Worm (Caenorhabditis elegans): ENCODE results near the gene lron-14.
"Not testable (repeated sequence)": the region's sequence is repeated elsewhere in the genome, so short reads cannot be mapped to it uniquely, and the experiment has no call there.

The lron-14 gene

DNA sequence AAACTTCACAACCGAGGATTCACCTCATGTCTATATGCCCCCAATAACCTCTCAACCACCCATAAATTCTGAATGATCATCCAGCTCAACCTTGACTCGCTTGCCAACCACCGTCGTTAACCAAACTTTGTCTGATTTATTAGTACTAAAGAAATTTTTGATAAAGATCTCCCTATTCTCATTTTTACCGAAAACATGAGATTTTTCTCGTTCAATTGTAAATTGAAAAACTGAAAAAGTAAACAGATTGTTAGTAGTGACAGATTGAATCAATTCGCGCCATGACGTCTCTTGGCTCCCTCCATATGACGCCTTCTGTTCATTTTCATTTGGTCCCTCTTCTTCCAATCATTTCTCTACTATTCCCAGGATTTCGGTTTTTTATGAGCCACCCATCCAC lies 41.5 kb upstream of the lron-14 start:
- TF ChIP-seq pqm-1 (tag; optimal IDR thresholded peaks at IDR 0.05) (no peak), mxl-2 (GFP tag; conservative IDR thresholded peaks at IDR 0.05) (no peak), lsy-2 (tag; optimal IDR thresholded peaks at IDR 0.05) (no peak), daf-8 (GFP tag; IDR thresholded peaks at IDR 0.05) (no peak), madf-9 (GFP tag; conservative IDR thresholded peaks at IDR 0.05) (no peak)

DNA sequence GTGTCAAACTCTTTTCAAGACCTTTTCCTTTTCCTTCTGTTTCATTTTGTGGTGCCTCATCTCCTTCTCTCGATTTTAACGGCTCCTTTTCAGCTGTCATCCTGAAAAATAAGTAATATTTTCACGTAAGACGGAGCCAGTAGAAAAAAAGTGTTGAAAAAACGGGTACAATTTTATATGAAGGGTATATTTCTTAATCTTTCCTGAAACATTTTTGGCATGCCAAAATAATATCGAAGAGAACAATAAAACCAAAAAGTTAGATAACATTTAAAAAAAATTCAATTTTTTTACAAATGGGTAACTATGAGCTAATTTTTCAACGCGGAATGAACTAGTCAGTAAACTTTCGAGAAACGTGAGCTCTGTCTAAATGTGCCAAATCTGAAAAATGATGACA lies 35.2 kb upstream of the lron-14 start, which contains the start of gene aat-1:
Gene aat-1, minus strand, starts transcription at position 101 of the 400 bp plus-strand sequence.
- no peak for TF ChIP-seq Y48G9A.11 (GFP tag; IDR thresholded peaks at IDR 0.05)
- no peak for TF ChIP-seq egl-27 (tag; optimal IDR thresholded peaks at IDR 0.05)
- TF ChIP-seq jun-1 (tag; optimal IDR thresholded peaks at IDR 0.05) = no peak
- TF ChIP-seq daf-8 (GFP tag; IDR thresholded peaks at IDR 0.05) = no peak
- no peak for TF ChIP-seq spr-3 (GFP tag; optimal IDR thresholded peaks at IDR 0.05)
- no peak for TF ChIP-seq pqm-1 (tag; optimal IDR thresholded peaks at IDR 0.05)
- TF ChIP-seq snpc-1.2 (GFP tag; IDR thresholded peaks at IDR 0.05) = no peak
- TF ChIP-seq nhr-11 (tag; optimal IDR thresholded peaks at IDR 0.05) = no peak

DNA sequence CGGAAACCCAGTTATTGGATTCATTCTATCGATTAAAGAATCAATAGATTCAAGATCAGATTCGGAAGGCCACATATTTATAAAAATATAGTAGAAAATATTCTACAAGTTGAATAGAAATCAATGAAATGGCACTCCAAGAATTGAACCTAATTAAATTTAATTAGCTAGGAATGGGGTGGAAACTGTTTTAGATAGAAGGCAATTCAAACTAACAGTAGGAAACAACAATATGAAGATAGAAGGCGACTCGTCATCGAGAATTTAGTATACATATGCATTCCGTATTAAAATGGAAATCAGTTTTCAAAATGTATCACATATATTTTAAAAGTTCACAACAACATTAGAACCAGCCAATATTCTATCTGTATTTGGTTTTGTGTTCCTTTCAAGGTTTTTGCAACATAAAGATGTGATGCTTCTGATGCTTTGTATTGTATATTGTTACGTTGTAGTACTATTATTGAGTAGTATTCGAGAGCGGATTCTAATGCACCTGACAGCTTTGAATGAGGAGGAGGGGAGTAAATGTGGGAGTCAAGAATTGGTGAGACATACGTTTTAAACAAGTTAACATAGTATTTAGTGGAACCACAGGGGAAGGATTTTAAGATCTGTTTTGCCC lies 29.5 kb upstream of the lron-14 start, which contains the start of the genes F27C8.3 and F27C8.2:
Gene F27C8.3, minus strand, starts transcription at position 101 of the 628 bp plus-strand sequence.
Gene F27C8.2, plus strand, starts transcription at position 578 of the 628 bp plus-strand sequence.
- peak in 1 of 2 experiments; percentile 4 for TF ChIP-seq unc-62 (GFP tag; optimal IDR thresholded peaks at IDR 0.05 in 1 of 2)
- TF ChIP-seq unc-62 (tag; optimal IDR thresholded peaks at IDR 0.05) = not testable (repeated sequence)

DNA sequence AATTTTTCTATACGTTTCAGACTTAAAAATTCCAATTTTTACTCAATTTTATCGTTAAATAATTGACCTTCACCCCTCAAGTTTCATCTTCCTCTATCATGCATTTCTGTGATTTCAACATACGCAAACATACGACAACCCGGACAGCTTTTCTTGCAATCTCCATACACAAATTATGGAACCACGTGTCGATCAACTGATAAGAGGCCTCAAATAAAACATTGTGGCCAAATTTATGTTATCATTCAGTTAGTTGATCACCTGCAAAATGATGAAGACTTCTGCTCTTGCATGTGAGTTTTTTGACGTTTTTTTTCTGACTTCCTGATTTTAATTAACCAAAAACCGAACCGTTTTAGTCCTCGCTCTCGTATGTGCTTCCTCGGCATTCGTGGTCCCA lies 27.1 kb upstream of the lron-14 start, which contains the start of gene spp-18:
Gene spp-18, plus strand, starts transcription at position 257 of the 400 bp plus-strand sequence.
- TF ChIP-seq sdz-12 (GFP tag; optimal IDR thresholded peaks at IDR 0.05) (no peak), nhr-28 (tag; optimal IDR thresholded peaks at IDR 0.05) (peak; percentile 80), nhr-41 (GFP tag; IDR thresholded peaks at IDR 0.05) (no peak), mdl-1 (tag; optimal IDR thresholded peaks at IDR 0.05) (peak in 1 of 2 experiments; percentile 50), nhr-77 (tag; optimal IDR thresholded peaks at IDR 0.05) (peak; percentile 63), ceh-62 (tag; optimal IDR thresholded peaks at IDR 0.05) (no peak), mxl-3 (GFP tag; optimal IDR thresholded peaks at IDR 0.05) (peak; percentile 79), daf-16 (GFP tag; optimal IDR thresholded peaks at IDR 0.05) (no peak), daf-16 (tag; optimal IDR thresholded peaks at IDR 0.05) (peak; percentile 62), lsy-2 (tag; optimal IDR thresholded peaks at IDR 0.05) (no peak), pqm-1 (tag; optimal IDR thresholded peaks at IDR 0.05) (peak; percentile 91), dmd-6 (GFP tag; IDR thresholded peaks at IDR 0.05) (peak; percentile 90), lin-1 (GFP tag; IDR thresholded peaks at IDR 0.05) (0 out of 2 replicates have a peak, but pooled peaks have one; percentile 20), nhr-76 (tag; optimal IDR thresholded peaks at IDR 0.05) (no peak)

DNA sequence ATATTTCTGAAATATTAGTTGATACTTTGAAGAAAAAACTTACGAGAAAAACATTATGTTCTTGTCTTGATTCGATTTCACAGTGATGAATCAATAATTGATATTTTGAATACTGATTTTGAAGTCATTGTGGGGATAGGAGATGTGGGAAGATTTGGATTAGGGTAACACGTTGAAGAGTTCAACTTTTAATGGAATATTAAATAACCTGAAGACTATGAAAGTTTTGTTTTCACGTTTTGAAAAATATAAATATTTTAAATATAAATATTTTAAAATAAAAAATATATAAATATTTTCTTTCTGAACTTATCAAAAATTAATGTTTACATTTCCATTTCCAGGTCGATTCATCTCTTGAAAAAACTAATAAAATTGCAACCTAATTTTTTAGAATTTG lies 26.0 kb upstream of the lron-14 start, which contains the start of gene pei-1:
Gene pei-1, minus strand, starts transcription at position 101 of the 400 bp plus-strand sequence.
- TF ChIP-seq tag-97 (GFP tag; IDR thresholded peaks at IDR 0.05) (no peak), tra-1 (GFP tag; IDR thresholded peaks at IDR 0.05) (no peak), fkh-10 (GFP tag; optimal IDR thresholded peaks at IDR 0.05) (no peak), Y75B8A.6 (GFP tag; IDR thresholded peaks at IDR 0.05) (no peak), ceh-28 (tag; optimal IDR thresholded peaks at IDR 0.05) (no peak), sdz-12 (GFP tag; optimal IDR thresholded peaks at IDR 0.05) (no peak), egl-27 (tag; optimal IDR thresholded peaks at IDR 0.05) (no peak), duxl-1 (tag; optimal IDR thresholded peaks at IDR 0.05; ENCODE audit: poor library complexity) (no peak)
